Fruit fly (Drosophila melanogaster) whole organism, prepupa: ENCODE results near the gene Fatp1.

ENCODE experiments used
- CG10631 ChIP-seq: fragments of 200-800 bp; sonication (Bioruptor generic); optimal IDR thresholded peaks from 2 replicates; lab custom pipeline; 2016; ENCODE audit warnings: missing biosample characterization, missing genetic modification characterization
- CG10669 ChIP-seq: fragments of 200-800 bp; sonication (Bioruptor generic); optimal IDR thresholded peaks from 3 replicates; lab custom pipeline; 2018; ENCODE audit warnings: missing biosample characterization, mild to moderate bottlenecking, missing genetic modification characterization, moderate library complexity
- CG11294 ChIP-seq: fragments of 200-800 bp; sonication (Bioruptor generic); IDR thresholded peaks from 2 replicates; pipeline ENCODE4 v1.3.6; 2022; ENCODE audit warnings: missing biosample characterization, missing genetic modification characterization
- CG11902 ChIP-seq: fragments of 200-800 bp; sonication (Bioruptor generic); optimal IDR thresholded peaks from 3 replicates; lab custom pipeline; 2016; ENCODE audit warnings: missing biosample characterization, missing genetic modification characterization
- CG15336 ChIP-seq: fragments of 200-800 bp; sonication (Bioruptor generic); IDR thresholded peaks from 2 replicates; pipeline ENCODE4 v1.3.6; 2022; ENCODE audit warnings: missing biosample characterization, missing genetic modification characterization
- CG1621 ChIP-seq: fragments of 200-800 bp; sonication (Bioruptor generic); optimal IDR thresholded peaks from 3 replicates; lab custom pipeline; 2018; ENCODE audit warnings: missing biosample characterization, mild to moderate bottlenecking, missing genetic modification characterization
- CG16779 ChIP-seq: fragments of 200-800 bp; sonication (Bioruptor generic); optimal IDR thresholded peaks from 3 replicates; lab custom pipeline; 2017; ENCODE audit warnings: missing biosample characterization, mild to moderate bottlenecking, missing genetic modification characterization
- CG31627 ChIP-seq: fragments of 200-800 bp; sonication (Bioruptor generic); optimal IDR thresholded peaks from 3 replicates; lab custom pipeline; 2016; ENCODE audit warnings: missing biosample characterization, missing genetic modification characterization
- CG32006 ChIP-seq: fragments of 200-800 bp; sonication (Bioruptor generic); optimal IDR thresholded peaks from 3 replicates; lab custom pipeline; 2017; ENCODE audit warnings: missing biosample characterization, mild to moderate bottlenecking, missing genetic modification characterization
- CG3919 ChIP-seq: fragments of 200-800 bp; sonication (Bioruptor generic); optimal IDR thresholded peaks from 3 replicates; lab custom pipeline; 2016; ENCODE audit warnings: missing biosample characterization, missing genetic modification characterization
- CG4318 ChIP-seq: fragments of 200-800 bp; sonication (Bioruptor generic); optimal IDR thresholded peaks from 3 replicates; lab custom pipeline; 2017; ENCODE audit warnings: missing biosample characterization, mild to moderate bottlenecking, missing genetic modification characterization
- CG6163 ChIP-seq: fragments of 200-800 bp; sonication (Bioruptor generic); IDR thresholded peaks from 3 replicates; pipeline ENCODE4 v1.3.6; 2022; ENCODE audit warnings: missing biosample characterization, missing genetic modification characterization
- CG6792 ChIP-seq: fragments of 200-800 bp; sonication (Bioruptor generic); optimal IDR thresholded peaks from 3 replicates; lab custom pipeline; 2016; ENCODE audit warnings: missing biosample characterization, missing genetic modification characterization
- CG6808 ChIP-seq: fragments of 200-800 bp; sonication (Bioruptor generic); optimal IDR thresholded peaks from 3 replicates; lab custom pipeline; 2017; ENCODE audit warnings: missing biosample characterization, missing genetic modification characterization, mild to moderate bottlenecking, moderate library complexity, missing genetic modification reagents
- CG6854 ChIP-seq: fragments of 200-800 bp; sonication (Bioruptor generic); optimal IDR thresholded peaks from 2 replicates; lab custom pipeline; 2017; ENCODE audit warnings: missing biosample characterization, mild to moderate bottlenecking, missing genetic modification characterization
- CG7368 ChIP-seq: fragments of 200-800 bp; sonication (Bioruptor generic); optimal IDR thresholded peaks from 3 replicates; lab custom pipeline; 2016; ENCODE audit warnings: missing biosample characterization, missing genetic modification characterization
- CG8119 ChIP-seq: fragments of 200-800 bp; sonication (Bioruptor generic); IDR thresholded peaks from 3 replicates; pipeline ENCODE4 v1.3.6; 2022; ENCODE audit warnings: missing biosample characterization, missing genetic modification characterization
- CG8319 ChIP-seq: fragments of 200-800 bp; sonication (Bioruptor generic); optimal IDR thresholded peaks from 3 replicates; lab custom pipeline; 2016; ENCODE audit warnings: missing biosample characterization, missing genetic modification characterization
- CG8632 ChIP-seq: fragments of 200-800 bp; sonication (Bioruptor generic); optimal IDR thresholded peaks from 3 replicates; lab custom pipeline; 2016; ENCODE audit warnings: missing biosample characterization, missing genetic modification characterization
- Eip78C ChIP-seq: fragments of 200-800 bp; sonication (Bioruptor generic); peaks from one replicate; lab custom pipeline; 2016; ENCODE audit warnings: missing biosample characterization, missing genetic modification characterization
- Ets21C ChIP-seq: fragments of 200-800 bp; sonication (Bioruptor generic); optimal IDR thresholded peaks from 3 replicates; lab custom pipeline; 2016; ENCODE audit warnings: missing biosample characterization, missing genetic modification characterization
- Gug ChIP-seq: fragments of 200-800 bp; sonication (Bioruptor generic); IDR thresholded peaks from 2 replicates; pipeline ENCODE4 v1.3.6; 2022; ENCODE audit warnings: missing biosample characterization, missing genetic modification characterization
- Hr38 ChIP-seq: sonication (Bioruptor generic); optimal IDR thresholded peaks from 2 replicates; lab custom pipeline; 2016; ENCODE audit warnings: missing biosample characterization, missing genetic modification characterization
- Hr39 ChIP-seq: fragments of 200-800 bp; sonication (Bioruptor generic); optimal IDR thresholded peaks from 2 replicates; lab custom pipeline; 2016; ENCODE audit warnings: missing biosample characterization, missing genetic modification characterization
- Hr4 ChIP-seq: fragments of 200-800 bp; sonication (Bioruptor generic); optimal IDR thresholded peaks from 3 replicates; lab custom pipeline; 2016; ENCODE audit warnings: missing biosample characterization, missing genetic modification characterization
- Met ChIP-seq: fragments of 200-800 bp; sonication (Bioruptor generic); optimal IDR thresholded peaks from 3 replicates; lab custom pipeline; 2016; ENCODE audit warnings: missing biosample characterization, missing genetic modification characterization
- Smox ChIP-seq: fragments of 200-800 bp; sonication (Bioruptor generic); optimal IDR thresholded peaks from 3 replicates; lab custom pipeline; 2016; ENCODE audit warnings: missing biosample characterization, missing genetic modification characterization
- Sox102F ChIP-seq: fragments of 200-800 bp; sonication (Bioruptor generic); optimal IDR thresholded peaks from 2 replicates; lab custom pipeline; 2016; ENCODE audit warnings: missing biosample characterization, mild to moderate bottlenecking, missing genetic modification characterization
- Sox14 ChIP-seq: fragments of 200-800 bp; sonication (Bioruptor generic); optimal IDR thresholded peaks from 3 replicates; lab custom pipeline; 2016; ENCODE audit warnings: missing biosample characterization, missing genetic modification characterization
- Sox15 ChIP-seq: fragments of 200-800 bp; sonication (Bioruptor generic); optimal IDR thresholded peaks from 3 replicates; lab custom pipeline; 2016; ENCODE audit warnings: missing biosample characterization, missing genetic modification characterization
- achi ChIP-seq: fragments of 200-800 bp; sonication (Bioruptor generic); optimal IDR thresholded peaks from 3 replicates; lab custom pipeline; 2016; ENCODE audit warnings: missing biosample characterization, missing genetic modification characterization
- acj6 ChIP-seq: fragments of 200-800 bp; sonication (Bioruptor generic); optimal IDR thresholded peaks from 3 replicates; lab custom pipeline; 2016; ENCODE audit warnings: missing biosample characterization, missing genetic modification characterization
- cyc ChIP-seq: fragments of 200-800 bp; sonication (Bioruptor generic); optimal IDR thresholded peaks from 3 replicates; lab custom pipeline; 2016; ENCODE audit warnings: missing biosample characterization, missing genetic modification characterization
- dac ChIP-seq: fragments of 200-800 bp; sonication (Bioruptor generic); optimal IDR thresholded peaks from 2 replicates; lab custom pipeline; 2017; ENCODE audit warnings: missing biosample characterization, mild to moderate bottlenecking, missing genetic modification characterization
- dsx ChIP-seq: fragments of 200-800 bp; optimal IDR thresholded peaks from 3 replicates; lab custom pipeline; 2019; ENCODE audit warnings: missing biosample characterization, mild to moderate bottlenecking, missing genetic modification characterization, moderate library complexity; ENCODE audit not compliant: poor library complexity, severe bottlenecking
- esn ChIP-seq: fragments of 200-800 bp; sonication (Bioruptor generic); optimal IDR thresholded peaks from 2 replicates; lab custom pipeline; 2016; ENCODE audit warnings: missing biosample characterization, mild to moderate bottlenecking, missing genetic modification characterization, moderate library complexity
- fd85E ChIP-seq: fragments of 200-800 bp; sonication (Bioruptor generic); optimal IDR thresholded peaks from 3 replicates; lab custom pipeline; 2016; ENCODE audit warnings: missing biosample characterization, missing genetic modification characterization
- fkh ChIP-seq: fragments of 200-800 bp; sonication (Bioruptor generic); optimal IDR thresholded peaks from 3 replicates; lab custom pipeline; 2017; ENCODE audit warnings: missing biosample characterization, mild to moderate bottlenecking, missing genetic modification characterization, moderate library complexity
- lz ChIP-seq: fragments of 200-800 bp; sonication (Bioruptor generic); optimal IDR thresholded peaks from 3 replicates; lab custom pipeline; 2016; ENCODE audit warnings: missing biosample characterization, missing genetic modification characterization
- pdm3 ChIP-seq: fragments of 200-800 bp; sonication (Bioruptor generic); optimal IDR thresholded peaks from 3 replicates; lab custom pipeline; 2016; ENCODE audit warnings: missing biosample characterization, missing genetic modification characterization
- ss ChIP-seq, 2 experiments: fragments of 200-800 bp; sonication (Bioruptor generic); optimal IDR thresholded peaks; 2 replicates in 1 of 2; 3 replicates in 1 of 2; lab custom pipeline; 2017 to 2018; ENCODE audit warnings: mild to moderate bottlenecking in 2 of 2, missing biosample characterization in 2 of 2, missing genetic modification characterization in 2 of 2, moderate library complexity in 1 of 2
- topi ChIP-seq: fragments of 200-800 bp; sonication (Bioruptor generic); optimal IDR thresholded peaks from 3 replicates; lab custom pipeline; 2016; ENCODE audit warnings: missing biosample characterization, missing genetic modification characterization
- vri ChIP-seq: fragments of 200-800 bp; sonication (Bioruptor generic); optimal IDR thresholded peaks from 3 replicates; lab custom pipeline; 2016; ENCODE audit warnings: missing biosample characterization, mild to moderate bottlenecking, missing genetic modification characterization

Gene Fatp1

DNA sequence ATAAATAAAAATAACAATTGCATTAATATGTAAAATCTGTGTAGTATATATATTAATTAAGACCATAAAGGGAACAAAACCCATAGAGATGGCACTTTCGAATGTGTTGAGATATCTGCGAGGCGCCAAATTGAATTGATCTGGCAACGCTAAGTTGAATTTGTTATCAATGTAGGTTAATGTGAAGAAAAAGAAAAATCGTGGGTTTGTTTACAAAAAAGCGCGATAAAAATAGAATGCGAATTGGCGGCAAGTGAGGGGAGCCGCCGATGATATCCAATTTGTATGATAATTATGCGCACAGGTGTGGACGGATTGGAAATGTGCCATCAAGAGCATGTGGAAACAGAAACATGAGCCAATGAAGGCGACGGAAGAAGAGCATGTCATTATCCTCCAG lies 37.2 kb downstream of the Fatp1 start:
- TF ChIP-seq CG6163 (no peak), CG8119 (GFP tag; lab: Robert Waterston, UW) (peak; percentile 31; the same call in 1 of the 3 replicates), fkh (GFP tag; lab: Kevin White, UChicago) (peak; percentile 59), CG15336 (GFP tag; lab: Robert Waterston, UW) (peak; percentile 33; the same call in 1 of the 2 replicates), achi (GFP tag; lab: Kevin White, UChicago) (no peak)

dm6 chr2L:10476879-10477278 lies 40.1 kb downstream of the Fatp1 start, which contains the start of gene RluA-2:
Gene RluA-2 (plus strand): TSS chr2L:10477073.
- no peak for TF ChIP-seq CG6854 (GFP tag; lab: Kevin White, UChicago)
- TF ChIP-seq CG6808 (GFP tag; lab: Kevin White, UChicago) = no peak
- no peak for TF ChIP-seq CG3919 (GFP tag; lab: Kevin White, UChicago)
- no peak for TF ChIP-seq Sox15 (GFP tag; lab: Kevin White, UChicago)
- no peak for TF ChIP-seq CG15336 (GFP tag; lab: Robert Waterston, UW)
- TF ChIP-seq Eip78C (GFP tag; lab: Kevin White, UChicago) = no peak
- TF ChIP-seq CG6792 (GFP tag; lab: Kevin White, UChicago) = no peak
- no peak for TF ChIP-seq CG31627
- TF ChIP-seq CG4318 (GFP tag; lab: Kevin White, UChicago) = no peak
- no peak for TF ChIP-seq lz (GFP tag; lab: Kevin White, UChicago)

DNA sequence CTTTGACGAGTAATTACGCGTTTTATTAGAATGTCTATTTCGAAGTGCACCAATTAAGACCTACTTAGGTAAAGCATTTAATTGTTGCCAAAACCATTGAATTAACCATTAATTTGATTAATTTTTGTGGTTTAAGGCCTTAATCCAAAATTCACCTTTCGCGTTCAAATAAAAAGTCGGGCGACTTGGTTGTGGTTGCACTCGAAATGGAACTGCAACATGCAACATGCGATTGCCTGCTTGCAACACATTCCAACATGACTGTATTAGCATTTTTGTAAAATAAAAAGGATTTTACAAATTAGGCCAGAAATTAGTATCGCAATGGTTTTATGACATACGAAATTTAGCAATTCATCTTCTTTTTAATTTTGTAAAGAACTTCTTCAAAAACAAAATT lies 42.2 kb downstream of the Fatp1 start:
- TF ChIP-seq CG8319 (GFP tag; lab: Kevin White, UChicago) (no peak), Smox (GFP tag; lab: Kevin White, UChicago) (no peak), CG10669 (no peak), ss (GFP tag; optimal IDR thresholded peaks at IDR 0.05; lab: Kevin White, UChicago) (no peak), Sox15 (GFP tag; lab: Kevin White, UChicago) (no peak), cyc (no peak), Gug (GFP tag; lab: Robert Waterston, UW) (no peak), Hr39 (GFP tag; lab: Kevin White, UChicago) (no peak), CG1621 (tag; lab: Kevin White, UChicago) (no peak)

- TF ChIP-seq CG32006 (GFP tag; lab: Kevin White, UChicago) = peak; percentile 99
- peak; percentile 99 for TF ChIP-seq CG8119 (GFP tag; lab: Robert Waterston, UW)
- TF ChIP-seq dsx = peak; percentile 96
- TF ChIP-seq Sox14 (GFP tag; lab: Kevin White, UChicago) = peak; percentile 94
- peak; percentile 95 for TF ChIP-seq pdm3 (GFP tag; lab: Kevin White, UChicago)
- TF ChIP-seq CG7368 (GFP tag; lab: Kevin White, UChicago) = peak; percentile 94
- TF ChIP-seq Hr39 (GFP tag; lab: Kevin White, UChicago) = peak; percentile 82
- peak; percentile 96 for TF ChIP-seq CG1621 (tag; lab: Kevin White, UChicago)
- TF ChIP-seq acj6 (GFP tag; lab: Kevin White, UChicago) = peak; percentile 97
- TF ChIP-seq CG3919 (GFP tag; lab: Kevin White, UChicago) = peak; percentile 97
- peak; percentile 98 for TF ChIP-seq Hr4 (GFP tag; lab: Kevin White, UChicago)
- peak; percentile 83 for TF ChIP-seq Ets21C (GFP tag; lab: Kevin White, UChicago)
- TF ChIP-seq achi (GFP tag; lab: Kevin White, UChicago) = peak; percentile 96
- TF ChIP-seq dac (GFP tag; lab: Kevin White, UChicago) = peak; percentile 97
- TF ChIP-seq Sox102F (GFP tag; lab: Kevin White, UChicago) = peak; percentile 93
- TF ChIP-seq CG6792 (GFP tag; lab: Kevin White, UChicago) = peak; percentile 95
- TF ChIP-seq CG10669 = peak; percentile 98
- peak; percentile 84 for TF ChIP-seq CG11902 (GFP tag; lab: Kevin White, UChicago)
- peak; percentile 93 for TF ChIP-seq topi (GFP tag; lab: Kevin White, UChicago)
- peak; percentile 96 for TF ChIP-seq CG8632
- TF ChIP-seq CG10631 (GFP tag; lab: Kevin White, UChicago) = peak; percentile 98
- TF ChIP-seq Met (GFP tag; lab: Kevin White, UChicago) = peak; percentile 85
- peak; percentile 98 for TF ChIP-seq CG11294 (GFP tag; lab: Robert Waterston, UW)
- peak; percentile 99 for TF ChIP-seq Eip78C (GFP tag; lab: Kevin White, UChicago)
- TF ChIP-seq esn (GFP tag; lab: Kevin White, UChicago) = peak; percentile 94
- TF ChIP-seq fd85E (GFP tag; lab: Kevin White, UChicago) = peak; percentile 78
- TF ChIP-seq CG6854 (GFP tag; lab: Kevin White, UChicago) = peak; percentile 79
- no peak for TF ChIP-seq vri (GFP tag; lab: Kevin White, UChicago)
- peak; percentile 91 for TF ChIP-seq lz (GFP tag; lab: Kevin White, UChicago)
- peak; percentile 93 to 96 for TF ChIP-seq ss (GFP tag; optimal IDR thresholded peaks at IDR 0.05; lab: Kevin White, UChicago)
- TF ChIP-seq Hr38 (GFP tag; lab: Kevin White, UChicago) = peak; percentile 33
- TF ChIP-seq CG4318 (GFP tag; lab: Kevin White, UChicago) = peak; percentile 97
- TF ChIP-seq Sox15 (GFP tag; lab: Kevin White, UChicago) = peak; percentile 92
- TF ChIP-seq CG16779 (tag; lab: Kevin White, UChicago) = peak; percentile 93
- TF ChIP-seq CG6808 (GFP tag; lab: Kevin White, UChicago) = peak; percentile 94
Measured at dm6 chr2L:10474268-10474678, 42.7 kb downstream of the Fatp1 start, which contains the start of gene RluA-1. Gene RluA-1 (minus strand): TSS chr2L:10474349.
